Fruit fly (Drosophila melanogaster) whole organism, embryonic: ENCODE measurements around the gene RpS15Aa.
A peak's percentile ranks its signal among the peaks of the same experiment; 100 is the strongest.

ENCODE experiments used
- Abd-B ChIP-seq: fragments of 200-800 bp; sonication (Bioruptor generic); optimal IDR thresholded peaks from 2 replicates; lab custom pipeline; 2018; ENCODE audit warnings: missing biosample characterization, mild to moderate bottlenecking, missing genetic modification characterization, moderate library complexity
- CG10543 ChIP-seq: fragments of 200-800 bp; sonication (Bioruptor generic); optimal IDR thresholded peaks from 3 replicates; lab custom pipeline; 2017; ENCODE audit warnings: missing biosample characterization, mild to moderate bottlenecking, missing genetic modification characterization, moderate library complexity
- CG11456 ChIP-seq: fragments of 200-800 bp; sonication (Bioruptor generic); IDR thresholded peaks from 3 replicates; pipeline ENCODE4 v1.3.6; 2022; ENCODE audit warnings: missing biosample characterization, missing genetic modification characterization
- CG12155 ChIP-seq: fragments of 200-800 bp; sonication (Bioruptor generic); optimal IDR thresholded peaks from 3 replicates; lab custom pipeline; 2016; ENCODE audit warnings: missing biosample characterization, missing genetic modification characterization
- CG12391 ChIP-seq: fragments of 200-800 bp; sonication (Bioruptor generic); optimal IDR thresholded peaks from 3 replicates; lab custom pipeline; 2018; ENCODE audit warnings: missing biosample characterization, mild to moderate bottlenecking, missing genetic modification characterization, moderate library complexity
- CG13424 ChIP-seq: fragments of 200-800 bp; sonication (Bioruptor generic); optimal IDR thresholded peaks from 2 replicates; lab custom pipeline; 2019; ENCODE audit warnings: missing biosample characterization, mild to moderate bottlenecking, missing genetic modification characterization, moderate library complexity
- CG13775 ChIP-seq: fragments of 200-800 bp; sonication (Bioruptor generic); optimal IDR thresholded peaks from 3 replicates; lab custom pipeline; 2017; ENCODE audit warnings: missing biosample characterization, mild to moderate bottlenecking, missing genetic modification characterization
- CG14710 ChIP-seq: fragments of 200-800 bp; sonication (Bioruptor generic); optimal IDR thresholded peaks from 3 replicates; lab custom pipeline; 2019; ENCODE audit warnings: missing biosample characterization, mild to moderate bottlenecking, missing genetic modification characterization, moderate library complexity
- CG15601 ChIP-seq: fragments of 200-800 bp; sonication (Bioruptor generic); optimal IDR thresholded peaks from 3 replicates; lab custom pipeline; 2019; ENCODE audit warnings: missing biosample characterization, mild to moderate bottlenecking, missing genetic modification characterization, moderate library complexity
- CG1602 ChIP-seq: fragments of 200-800 bp; sonication (Bioruptor generic); optimal IDR thresholded peaks from 3 replicates; lab custom pipeline; 2016; ENCODE audit warnings: missing biosample characterization, missing genetic modification characterization
- CG17359 ChIP-seq: fragments of 200-800 bp; sonication (Bioruptor generic); optimal IDR thresholded peaks from 3 replicates; lab custom pipeline; 2018; ENCODE audit warnings: missing biosample characterization, mild to moderate bottlenecking, missing genetic modification characterization, moderate library complexity
- CG17829 ChIP-seq: fragments of 200-800 bp; optimal IDR thresholded peaks from 2 replicates; lab custom pipeline; 2019; ENCODE audit warnings: missing biosample characterization, mild to moderate bottlenecking, missing genetic modification characterization, moderate library complexity
- CG3163 ChIP-seq: fragments of 200-800 bp; sonication (Bioruptor generic); optimal IDR thresholded peaks from 3 replicates; lab custom pipeline; 2016; ENCODE audit warnings: missing biosample characterization, missing genetic modification characterization
- CG4617 ChIP-seq: fragments of 200-800 bp; sonication (Bioruptor generic); optimal IDR thresholded peaks from 3 replicates; lab custom pipeline; 2016; ENCODE audit warnings: missing biosample characterization, missing genetic modification characterization, borderline replicate concordance
- CG6175 ChIP-seq: fragments of 200-800 bp; sonication (Bioruptor generic); IDR thresholded peaks from 3 replicates; pipeline ENCODE4 v1.3.6; 2022; ENCODE audit warnings: missing biosample characterization, missing genetic modification characterization
- CG7357 ChIP-seq: fragments of 200-800 bp; sonication (Bioruptor generic); IDR thresholded peaks from 3 replicates; pipeline ENCODE4 v1.3.6; 2022; ENCODE audit warnings: missing biosample characterization, missing genetic modification characterization
- CG8388 ChIP-seq: fragments of 200-800 bp; sonication (Bioruptor generic); optimal IDR thresholded peaks from 2 replicates; lab custom pipeline; 2019; ENCODE audit warnings: missing biosample characterization, mild to moderate bottlenecking, missing genetic modification characterization, moderate library complexity
- CG8924 ChIP-seq: fragments of 200-800 bp; optimal IDR thresholded peaks from 3 replicates; lab custom pipeline; 2019; ENCODE audit warnings: missing biosample characterization, mild to moderate bottlenecking, missing genetic modification characterization, moderate library complexity
- CTCF ChIP-seq: fragments of 200-800 bp; sonication (Bioruptor generic); optimal IDR thresholded peaks from 2 replicates; lab custom pipeline; 2017; ENCODE audit warnings: missing biosample characterization, mild to moderate bottlenecking, missing genetic modification characterization, moderate library complexity
- Drgx ChIP-seq: fragments of 200-800 bp; sonication (Bioruptor generic); IDR thresholded peaks from 2 replicates; pipeline ENCODE4 v1.3.6; 2022; ENCODE audit warnings: missing biosample characterization, missing genetic modification characterization
- Fer1 ChIP-seq: fragments of 200-800 bp; sonication (Bioruptor generic); optimal IDR thresholded peaks from 2 replicates; lab custom pipeline; 2017; ENCODE audit warnings: missing biosample characterization, mild to moderate bottlenecking, missing genetic modification characterization
- Gsc ChIP-seq: fragments of 200-800 bp; sonication (Bioruptor generic); IDR thresholded peaks from 2 replicates; pipeline ENCODE4 v1.3.6; 2022; ENCODE audit warnings: missing biosample characterization, missing genetic modification characterization
- Hr78 ChIP-seq, 2 experiments: fragments of 200-800 bp in 1 of 2; fragments of >200 bp in 1 of 2; sonication (Bioruptor generic) in 1 of 2; optimal IDR thresholded peaks; 2 replicates each; lab custom pipeline; 2017 to 2019; ENCODE audit warnings: missing biosample characterization in 2 of 2, missing genetic modification characterization in 2 of 2, mild to moderate bottlenecking in 1 of 2, moderate library complexity in 1 of 2
- MESR4 ChIP-seq: fragments of 200-800 bp; sonication (Bioruptor generic); optimal IDR thresholded peaks from 2 replicates; lab custom pipeline; 2018; ENCODE audit warnings: missing biosample characterization, mild to moderate bottlenecking, missing genetic modification characterization, moderate library complexity
- Oli ChIP-seq: fragments of 200-800 bp; sonication (Bioruptor generic); optimal IDR thresholded peaks from 2 replicates; lab custom pipeline; 2018; ENCODE audit warnings: missing biosample characterization, mild to moderate bottlenecking, missing genetic modification characterization, moderate library complexity
- Opbp ChIP-seq: fragments of 200-800 bp; sonication (Bioruptor generic); IDR thresholded peaks from 3 replicates; pipeline ENCODE4 v1.3.6; 2022; ENCODE audit warnings: missing biosample characterization, missing genetic modification characterization; ENCODE audit not compliant: partially characterized antibody
- Rfx ChIP-seq: fragments of 200-800 bp; sonication (Bioruptor generic); IDR thresholded peaks from 2 replicates; pipeline ENCODE4 v1.3.6; 2022; ENCODE audit warnings: missing biosample characterization, missing genetic modification characterization
- Sry-β ChIP-seq: fragments of 200-800 bp; sonication (Bioruptor generic); optimal IDR thresholded peaks from 2 replicates; lab custom pipeline; 2018; ENCODE audit warnings: missing biosample characterization, mild to moderate bottlenecking, missing genetic modification characterization, moderate library complexity
- Sry-δ ChIP-seq: fragments of 200-800 bp; sonication (Bioruptor generic); optimal IDR thresholded peaks from 2 replicates; lab custom pipeline; 2016; ENCODE audit warnings: missing biosample characterization, missing genetic modification characterization
- Taf1 ChIP-seq: fragments of 200-800 bp; sonication (Bioruptor generic); IDR thresholded peaks from 2 replicates; pipeline ENCODE4 v1.3.6; 2022; ENCODE audit warnings: missing biosample characterization, missing genetic modification characterization
- Xrp1 ChIP-seq: fragments of 200-800 bp; sonication (Bioruptor generic); IDR thresholded peaks from 2 replicates; pipeline ENCODE4 v1.3.6; 2022; ENCODE audit warnings: missing biosample characterization, missing genetic modification characterization
- amos ChIP-seq: fragments of 200-800 bp; sonication (Bioruptor generic); IDR thresholded peaks from 2 replicates; pipeline ENCODE4 v1.3.6; 2022; ENCODE audit warnings: missing biosample characterization, missing genetic modification characterization; ENCODE audit not compliant: partially characterized antibody
- ci ChIP-seq: fragments of 200-800 bp; sonication (Bioruptor generic); IDR thresholded peaks from 3 replicates; pipeline ENCODE4 v1.3.6; 2022; ENCODE audit warnings: missing biosample characterization, missing genetic modification characterization
- crp ChIP-seq, 2 experiments: fragments of 200-800 bp; sonication (Bioruptor generic); optimal IDR thresholded peaks; 2 replicates in 1 of 2; 3 replicates in 1 of 2; lab custom pipeline; 2017; ENCODE audit warnings: missing biosample characterization in 2 of 2, missing genetic modification characterization in 2 of 2, mild to moderate bottlenecking in 1 of 2, moderate library complexity in 1 of 2
- ems ChIP-seq: fragments of 200-800 bp; sonication (Bioruptor generic); optimal IDR thresholded peaks from 3 replicates; lab custom pipeline; 2016; ENCODE audit warnings: missing biosample characterization, missing genetic modification characterization
- gcm ChIP-seq: fragments of 200-800 bp; sonication (Bioruptor generic); optimal IDR thresholded peaks from 2 replicates; lab custom pipeline; 2019; ENCODE audit warnings: missing biosample characterization, mild to moderate bottlenecking, missing genetic modification characterization, moderate library complexity
- gfzf ChIP-seq: fragments of 200-800 bp; sonication (Bioruptor generic); optimal IDR thresholded peaks from 2 replicates; lab custom pipeline; 2016; ENCODE audit warnings: missing biosample characterization, mild to moderate bottlenecking, missing genetic modification characterization, moderate library complexity
- h ChIP-seq: fragments of >200 bp; optimal IDR thresholded peaks from 2 replicates; lab custom pipeline; 2017
- knrl ChIP-seq: fragments of 200-800 bp; sonication (Bioruptor generic); IDR thresholded peaks from 3 replicates; pipeline ENCODE4 v1.3.6; 2022; ENCODE audit warnings: missing biosample characterization, missing genetic modification characterization; ENCODE audit not compliant: partially characterized antibody
- lilli ChIP-seq: fragments of 200-800 bp; sonication (Bioruptor generic); optimal IDR thresholded peaks from 3 replicates; lab custom pipeline; 2016; ENCODE audit warnings: missing biosample characterization, missing genetic modification characterization
- nmo ChIP-seq: fragments of 200-800 bp; sonication (Bioruptor generic); optimal IDR thresholded peaks from 2 replicates; lab custom pipeline; 2018; ENCODE audit warnings: missing biosample characterization, mild to moderate bottlenecking, missing genetic modification characterization, moderate library complexity
- phol ChIP-seq: fragments of 200-800 bp; sonication (Bioruptor generic); optimal IDR thresholded peaks from 3 replicates; lab custom pipeline; 2018; ENCODE audit warnings: missing biosample characterization, mild to moderate bottlenecking, missing genetic modification characterization, moderate library complexity
- prd ChIP-seq, 3 experiments: fragments of >200 bp in 2 of 3; fragments of 200-800 bp in 1 of 3; sonication (Bioruptor generic) in 1 of 3; optimal IDR thresholded peaks in 2 of 3; IDR thresholded peaks in 1 of 3; 2 replicates in 2 of 3; 3 replicates in 1 of 3; pipeline versions ENCODE4 v1.3.6 to Lab custom; 2017 to 2022; ENCODE audit warnings: missing biosample characterization in 1 of 3, missing genetic modification characterization in 1 of 3
- ranshi ChIP-seq: fragments of 200-800 bp; sonication (Bioruptor generic); IDR thresholded peaks from 2 replicates; pipeline ENCODE4 v1.3.6; 2022; ENCODE audit warnings: missing biosample characterization, missing genetic modification characterization
- slbo ChIP-seq: fragments of 200-800 bp; sonication (Bioruptor generic); IDR thresholded peaks from 2 replicates; pipeline ENCODE4 v1.3.6; 2022; ENCODE audit warnings: missing biosample characterization, missing genetic modification characterization
- sob ChIP-seq: fragments of 200-800 bp; sonication (Bioruptor generic); IDR thresholded peaks from 2 replicates; pipeline ENCODE4 v1.3.6; 2022; ENCODE audit warnings: missing biosample characterization, missing genetic modification characterization
- sug ChIP-seq: fragments of 200-800 bp; optimal IDR thresholded peaks from 2 replicates; lab custom pipeline; 2019; ENCODE audit warnings: missing biosample characterization, mild to moderate bottlenecking, missing genetic modification characterization, moderate library complexity
- tgo ChIP-seq: fragments of 200-800 bp; sonication (Bioruptor generic); IDR thresholded peaks from 3 replicates; pipeline ENCODE4 v1.3.6; 2022; ENCODE audit warnings: missing biosample characterization, missing genetic modification characterization

Gene RpS15Aa

dm6 chrX:13296405-13297183 is 40.9 kb downstream of the RpS15Aa start, which contains the start of gene CG1622 (continued):
- TF ChIP-seq phol (tag; lab: Kevin White, UChicago) (peak; percentile 28), nmo (GFP tag; lab: Kevin White, UChicago) (peak; percentile 47), slbo (GFP tag; lab: Robert Waterston, UW) (peak; percentile 45; the same call in 1 of the 2 replicates), tgo (GFP tag; lab: Robert Waterston, UW) (peak; percentile 33; the same call in 1 of the 3 replicates), CG8388 (GFP tag; lab: Kevin White, UChicago) (peak; percentile 15), Xrp1 (peak; percentile 33; the same call in 1 of the 2 replicates), CG10543 (peak; percentile 56), gcm (peak; percentile 17), CG17829 (tag; lab: Kevin White, UChicago) (peak; percentile 9), MESR4 (GFP tag; lab: Kevin White, UChicago) (peak; percentile 95), ems (GFP tag; lab: Kevin White, UChicago) (no peak), Taf1 (peak; percentile 14; the same call in 1 of the 2 replicates), sob (peak; percentile 67), Sry-β (GFP tag; lab: Kevin White, UChicago) (peak; percentile 51), Abd-B (GFP tag; lab: Kevin White, UChicago) (peak; percentile 1), Fer1 (GFP tag; lab: Kevin White, UChicago) (peak; percentile 30), CG8924 (peak; percentile 55), CG12391 (tag; lab: Kevin White, UChicago) (peak; percentile 72), CG7357 (GFP tag; lab: Robert Waterston, UW) (no peak), Rfx (GFP tag; lab: Robert Waterston, UW) (peak; percentile 81), sug (tag; lab: Kevin White, UChicago) (peak; percentile 51), knrl (GFP tag; lab: Robert Waterston, UW) (0 out of 3 replicates have a peak, but pooled peaks have one; percentile 7), CG4617 (GFP tag; lab: Kevin White, UChicago) (peak; percentile 53), ranshi (GFP tag; lab: Robert Waterston, UW) (peak; percentile 38; the same call in 1 of the 2 replicates), CG6175 (GFP tag; lab: Robert Waterston, UW) (no peak), lilli (peak; percentile 21), Oli (tag; lab: Kevin White, UChicago) (peak; percentile 13), CTCF (no peak), Opbp (GFP tag; lab: Robert Waterston, UW) (0 out of 3 replicates have a peak, but pooled peaks have one; percentile 32), CG17359 (tag; lab: Kevin White, UChicago) (peak; percentile 18), crp (GFP tag; optimal IDR thresholded peaks at IDR 0.05; lab: Kevin White, UChicago) (no peak), Sry-δ (peak; percentile 64), h (lab: Kevin White, UChicago) (no peak), CG11456 (peak; percentile 43; the same call in 1 of the 3 replicates), Drgx (GFP tag; lab: Robert Waterston, UW) (no peak), amos (GFP tag; lab: Robert Waterston, UW) (peak; percentile 50; the same call in 1 of the 2 replicates), CG3163 (GFP tag; lab: Kevin White, UChicago) (no peak), Hr78 (GFP tag; optimal IDR thresholded peaks at IDR 0.05; lab: Kevin White, UChicago) (no peak), CG13775 (GFP tag; lab: Kevin White, UChicago) (peak; percentile 45), CG1602 (GFP tag; lab: Kevin White, UChicago) (no peak), CG13424 (tag; lab: Kevin White, UChicago) (peak; percentile 52), Gsc (GFP tag; lab: Robert Waterston, UW) (no peak), CG12155 (peak; percentile 10), CG14710 (tag; lab: Kevin White, UChicago) (peak; percentile 53), ci (0 out of 3 replicates have a peak, but pooled peaks have one; percentile 30), prd (optimal IDR thresholded peaks at IDR 0.05; lab: Kevin White, UChicago) (no peak), prd (GFP tag; IDR thresholded peaks at IDR 0.05; lab: Robert Waterston, UW) (peak; percentile 61; the same call in 2 of the 3 replicates), CG15601 (tag; lab: Kevin White, UChicago) (peak; percentile 19), gfzf (peak; percentile 68)
